Worm (Caenorhabditis elegans): ENCODE results near the gene rbg-3.
"Not testable (repeated sequence)": the region's sequence is repeated elsewhere in the genome, so short reads cannot be mapped to it uniquely, and the experiment has no call there.

- not testable (repeated sequence) for TF ChIP-seq flt-1 (GFP tag; IDR thresholded peaks at IDR 0.05); cog-1 (tag; optimal IDR thresholded peaks at IDR 0.05); med-1 (GFP tag; optimal IDR thresholded peaks at IDR 0.05; ENCODE audit: insufficient read depth); klf-2 (GFP tag; conservative IDR thresholded peaks at IDR 0.05); tab-1 (GFP tag; IDR thresholded peaks at IDR 0.05); T22C8.4 (GFP tag; IDR thresholded peaks at IDR 0.05); ztf-29 (GFP tag; IDR thresholded peaks at IDR 0.05)
Measured at ce11 chrIII:4785131-4785530, 30.9 kb downstream of the rbg-3 start, which contains the start of gene enu-3.2.
